Fruit fly (Drosophila melanogaster) whole organism, embryonic: ENCODE data around the gene CG8892.
A peak's percentile ranks its signal among the peaks of the same experiment; 100 is the strongest.

Experiments
- Antp ChIP-seq: fragments of 200-800 bp; sonication (Bioruptor generic); optimal IDR thresholded peaks from 3 replicates; lab custom pipeline; 2016; ENCODE audit warnings: missing biosample characterization, missing genetic modification characterization
- CG10565 ChIP-seq: fragments of 200-800 bp; sonication (Bioruptor generic); optimal IDR thresholded peaks from 3 replicates; lab custom pipeline; 2016; ENCODE audit warnings: missing biosample characterization, mild to moderate bottlenecking, missing genetic modification characterization
- CG1233 ChIP-seq: fragments of 200-800 bp; sonication (Bioruptor generic); optimal IDR thresholded peaks from 4 replicates; lab custom pipeline; 2018; ENCODE audit warnings: missing biosample characterization, mild to moderate bottlenecking, missing genetic modification characterization
- CG12391 ChIP-seq: fragments of 200-800 bp; sonication (Bioruptor generic); optimal IDR thresholded peaks from 3 replicates; lab custom pipeline; 2018; ENCODE audit warnings: missing biosample characterization, mild to moderate bottlenecking, missing genetic modification characterization, moderate library complexity
- CG14014 ChIP-seq: fragments of 200-800 bp; sonication (Bioruptor generic); IDR thresholded peaks from 2 replicates; pipeline ENCODE4 v1.3.6; 2022; ENCODE audit warnings: missing biosample characterization, missing genetic modification characterization
- CG16779 ChIP-seq: fragments of 200-800 bp; sonication (Bioruptor generic); IDR thresholded peaks from 2 replicates; pipeline ENCODE4 v1.3.6; 2022; ENCODE audit warnings: missing biosample characterization, missing genetic modification characterization
- CG17186 ChIP-seq: fragments of 200-800 bp; sonication (Bioruptor generic); optimal IDR thresholded peaks from 3 replicates; lab custom pipeline; 2017; ENCODE audit warnings: missing biosample characterization, missing genetic modification reagents, missing genetic modification characterization
- CG18011 ChIP-seq: fragments of 200-800 bp; sonication (Bioruptor generic); optimal IDR thresholded peaks from 2 replicates; lab custom pipeline; 2017; ENCODE audit warnings: missing biosample characterization, missing genetic modification characterization, mild to moderate bottlenecking, moderate library complexity, missing genotype
- CG1832 ChIP-seq: fragments of 200-800 bp; sonication (Bioruptor generic); optimal IDR thresholded peaks from 2 replicates; lab custom pipeline; 2017; ENCODE audit warnings: missing biosample characterization, mild to moderate bottlenecking, missing genetic modification characterization, inconsistent platforms
- CG3726 ChIP-seq: fragments of 200-800 bp; sonication (Bioruptor generic); IDR thresholded peaks from 3 replicates; pipeline ENCODE4, ENCODE4 v1.3.6; 2022; ENCODE audit warnings: missing biosample characterization, missing genetic modification characterization
- CG4282 ChIP-seq: fragments of 200-800 bp; sonication (Bioruptor generic); optimal IDR thresholded peaks from 2 replicates; lab custom pipeline; 2016; ENCODE audit warnings: missing biosample characterization, missing genetic modification characterization
- CG4424 ChIP-seq: fragments of 200-800 bp; sonication (Bioruptor generic); optimal IDR thresholded peaks from 3 replicates; lab custom pipeline; 2016; ENCODE audit warnings: missing biosample characterization, missing genetic modification characterization
- CG6272 ChIP-seq: fragments of 200-800 bp; sonication (Bioruptor generic); IDR thresholded peaks from 2 replicates; pipeline ENCODE4 v1.3.6; 2022; ENCODE audit warnings: missing biosample characterization, missing genetic modification characterization
- CG6765 ChIP-seq: fragments of 200-800 bp; sonication (Bioruptor generic); optimal IDR thresholded peaks from 3 replicates; lab custom pipeline; 2017; ENCODE audit warnings: missing biosample characterization, mild to moderate bottlenecking, missing genetic modification characterization
- CG6813 ChIP-seq: fragments of 200-800 bp; sonication (Bioruptor generic); optimal IDR thresholded peaks from 2 replicates; lab custom pipeline; 2017; ENCODE audit warnings: missing biosample characterization, missing genetic modification characterization, mild to moderate bottlenecking, moderate library complexity, missing genetic modification reagents
- CG8924 ChIP-seq: fragments of 200-800 bp; optimal IDR thresholded peaks from 3 replicates; lab custom pipeline; 2019; ENCODE audit warnings: missing biosample characterization, mild to moderate bottlenecking, missing genetic modification characterization, moderate library complexity
- CG9876 ChIP-seq: fragments of 200-800 bp; sonication (Bioruptor generic); optimal IDR thresholded peaks from 2 replicates; lab custom pipeline; 2016; ENCODE audit warnings: missing biosample characterization, missing genetic modification characterization
- Camta ChIP-seq: fragments of 200-800 bp; sonication (Bioruptor generic); optimal IDR thresholded peaks from 2 replicates; lab custom pipeline; 2016; ENCODE audit warnings: missing biosample characterization, missing genetic modification characterization
- CoRest ChIP-seq: fragments of 200-800 bp; sonication (Bioruptor generic); optimal IDR thresholded peaks from 3 replicates; lab custom pipeline; 2018; ENCODE audit warnings: missing biosample characterization, mild to moderate bottlenecking, missing genetic modification characterization, moderate library complexity
- Doc2 ChIP-seq: fragments of 200-800 bp; sonication (Bioruptor generic); IDR thresholded peaks from 2 replicates; pipeline ENCODE4 v1.3.6; 2022; ENCODE audit warnings: missing biosample characterization, missing genetic modification characterization
- Doc3 ChIP-seq: fragments of 200-800 bp; sonication (Bioruptor generic); IDR thresholded peaks from 3 replicates; pipeline ENCODE4 v1.3.6; 2022; ENCODE audit warnings: missing biosample characterization, missing genetic modification characterization; ENCODE audit not compliant: partially characterized antibody
- Dref ChIP-seq: fragments of 200-800 bp; sonication (Bioruptor generic); IDR thresholded peaks from 2 replicates; pipeline ENCODE4 v1.3.6; 2022; ENCODE audit warnings: missing biosample characterization, missing genetic modification characterization
- Side ChIP-seq: fragments of 200-800 bp; sonication (Bioruptor generic); optimal IDR thresholded peaks from 2 replicates; lab custom pipeline; 2016; ENCODE audit warnings: missing biosample characterization, missing genetic modification characterization
- YL-1 ChIP-seq: fragments of 200-800 bp; sonication (Bioruptor generic); optimal IDR thresholded peaks from 3 replicates; lab custom pipeline; 2017; ENCODE audit warnings: missing biosample characterization, mild to moderate bottlenecking, missing genetic modification characterization
- ash1 ChIP-seq: fragments of 200-800 bp; sonication (Bioruptor generic); optimal IDR thresholded peaks from 2 replicates; lab custom pipeline; 2018; ENCODE audit warnings: missing biosample characterization, mild to moderate bottlenecking, missing genetic modification characterization
- bab2 ChIP-seq: fragments of 200-800 bp; sonication (Bioruptor generic); optimal IDR thresholded peaks from 2 replicates; lab custom pipeline; 2016; ENCODE audit warnings: missing biosample characterization, missing genetic modification characterization
- cad ChIP-seq: fragments of >200 bp; optimal IDR thresholded peaks from 2 replicates; lab custom pipeline; 2017; ENCODE audit warnings: missing biosample characterization, missing genetic modification characterization
- dan ChIP-seq: fragments of 200-800 bp; sonication (Bioruptor generic); IDR thresholded peaks from 2 replicates; pipeline ENCODE4 v1.3.6; 2022; ENCODE audit warnings: missing biosample characterization, missing genetic modification characterization
- dm ChIP-seq: fragments of 200-800 bp; sonication (Bioruptor generic); optimal IDR thresholded peaks from 3 replicates; lab custom pipeline; 2016; ENCODE audit warnings: missing biosample characterization, missing genetic modification characterization
- dmrt11E ChIP-seq: fragments of 200-800 bp; sonication (Bioruptor generic); optimal IDR thresholded peaks from 3 replicates; lab custom pipeline; 2018; ENCODE audit warnings: missing biosample characterization, mild to moderate bottlenecking, missing genetic modification characterization, moderate library complexity
- esg ChIP-seq: fragments of 200-800 bp; sonication (Bioruptor generic); conservative IDR thresholded peaks from 2 replicates; pipeline ENCODE4 v1.3.6; 2022; ENCODE audit warnings: missing biosample characterization, missing genetic modification characterization
- fd102C ChIP-seq: fragments of 200-800 bp; sonication (Bioruptor generic); optimal IDR thresholded peaks from 2 replicates; lab custom pipeline; 2018; ENCODE audit warnings: missing biosample characterization, mild to moderate bottlenecking, missing genetic modification characterization, moderate library complexity
- fd64A ChIP-seq: fragments of 200-800 bp; sonication (Bioruptor generic); optimal IDR thresholded peaks from 3 replicates; lab custom pipeline; 2018; ENCODE audit warnings: missing biosample characterization, mild to moderate bottlenecking, missing genetic modification characterization
- fru ChIP-seq: fragments of >200 bp; optimal IDR thresholded peaks from 2 replicates; lab custom pipeline; 2017
- fu2 ChIP-seq: fragments of 200-800 bp; sonication (Bioruptor generic); optimal IDR thresholded peaks from 2 replicates; lab custom pipeline; 2016; ENCODE audit warnings: missing biosample characterization, missing genetic modification characterization
- gfzf ChIP-seq: fragments of 200-800 bp; sonication (Bioruptor generic); optimal IDR thresholded peaks from 2 replicates; lab custom pipeline; 2016; ENCODE audit warnings: missing biosample characterization, mild to moderate bottlenecking, missing genetic modification characterization, moderate library complexity
- her ChIP-seq: fragments of 200-800 bp; sonication (Bioruptor generic); optimal IDR thresholded peaks from 2 replicates; lab custom pipeline; 2016; ENCODE audit warnings: missing biosample characterization, missing genetic modification characterization
- insv ChIP-seq, 2 experiments: fragments of 200-800 bp; sonication (Bioruptor generic); optimal IDR thresholded peaks; 3 replicates each; lab custom pipeline; 2016 to 2018; ENCODE audit warnings: missing biosample characterization in 2 of 2, missing genetic modification characterization in 2 of 2
- kni ChIP-seq: fragments of 200-800 bp; sonication (Bioruptor generic); optimal IDR thresholded peaks from 3 replicates; lab custom pipeline; 2017; ENCODE audit warnings: mild to moderate bottlenecking, missing biosample characterization, missing genetic modification reagents, missing genetic modification characterization
- lola ChIP-seq, 3 experiments: fragments of >200 bp in 2 of 3; fragments of 200-800 bp in 1 of 3; sonication (Bioruptor generic) in 1 of 3; optimal IDR thresholded peaks; 2 replicates each; lab custom pipeline; 2017 to 2019; ENCODE audit warnings: missing biosample characterization in 3 of 3, missing genetic modification characterization in 3 of 3, mild to moderate bottlenecking in 1 of 3, moderate library complexity in 1 of 3
- mam ChIP-seq: fragments of 200-800 bp; sonication (Bioruptor generic); optimal IDR thresholded peaks from 3 replicates; lab custom pipeline; 2016; ENCODE audit warnings: missing biosample characterization, missing genetic modification characterization
- mld ChIP-seq: fragments of 200-800 bp; sonication (Bioruptor generic); IDR thresholded peaks from 3 replicates; pipeline ENCODE4 v1.3.6; 2022; ENCODE audit warnings: missing biosample characterization, missing genetic modification characterization; ENCODE audit not compliant: partially characterized antibody
- nom ChIP-seq: fragments of 200-800 bp; sonication (Bioruptor generic); optimal IDR thresholded peaks from 2 replicates; lab custom pipeline; 2017; ENCODE audit warnings: missing biosample characterization, missing genetic modification characterization, mild to moderate bottlenecking, moderate library complexity, missing genetic modification reagents
- sc ChIP-seq, 3 experiments: fragments of >200 bp in 2 of 3; fragments of 200-800 bp in 1 of 3; sonication (Bioruptor generic) in 1 of 3; optimal IDR thresholded peaks; 2 replicates in 2 of 3; 3 replicates in 1 of 3; lab custom pipeline; 2017; ENCODE audit warnings: mild to moderate bottlenecking in 1 of 3, missing biosample characterization in 1 of 3, missing genetic modification characterization in 1 of 3, missing genetic modification reagents in 1 of 3
- slou ChIP-seq: fragments of 200-800 bp; sonication (Bioruptor generic); optimal IDR thresholded peaks from 3 replicates; lab custom pipeline; 2016; ENCODE audit warnings: missing biosample characterization, missing genetic modification characterization
- stc ChIP-seq: fragments of 200-800 bp; sonication (Bioruptor generic); IDR thresholded peaks from 2 replicates; pipeline ENCODE4 v1.3.6; 2022; ENCODE audit warnings: missing biosample characterization, missing genetic modification characterization
- usp ChIP-seq: fragments of >200 bp; optimal IDR thresholded peaks from 2 replicates; lab custom pipeline; 2017; ENCODE audit warnings: missing biosample characterization, missing genetic modification characterization
- zfh1 ChIP-seq: fragments of 200-800 bp; sonication (Bioruptor generic); IDR thresholded peaks from 3 replicates; pipeline ENCODE4 v1.3.6; 2022; ENCODE audit warnings: missing biosample characterization, missing genetic modification characterization

The CG8892 gene

dm6 chr2L:4997401-4998259 lies 16.2 kb upstream of the CG8892 start (continued):
- TF ChIP-seq insv (GFP tag; optimal IDR thresholded peaks at IDR 0.05; lab: Kevin White, UChicago) (peak; percentile 9 to 70), lola (GFP tag; optimal IDR thresholded peaks at IDR 0.05; lab: Kevin White, UChicago) (peak in 1 of 3 experiments; percentile 98), CG10565 (peak; percentile 97), dm (GFP tag; lab: Kevin White, UChicago) (peak; percentile 98), Antp (GFP tag; lab: Kevin White, UChicago) (peak; percentile 99), CG14014 (GFP tag; lab: Robert Waterston, UW) (peak; percentile 99), CG8924 (tag; lab: Kevin White, UChicago) (peak; percentile 99), Camta (GFP tag; lab: Kevin White, UChicago) (peak; percentile 99), CG6765 (peak; percentile 97), CG16779 (GFP tag; lab: Robert Waterston, UW) (peak; percentile 98), nom (GFP tag; lab: Kevin White, UChicago) (peak; percentile 98), usp (GFP tag; lab: Kevin White, UChicago) (no peak), Side (GFP tag; lab: Kevin White, UChicago) (peak; percentile 99), stc (GFP tag; lab: Robert Waterston, UW) (peak; percentile 99), her (peak; percentile 97), mam (GFP tag; lab: Kevin White, UChicago) (peak; percentile 99), CoRest (peak; percentile 99), gfzf (GFP tag; lab: Kevin White, UChicago) (peak; percentile 35), CG12391 (tag; lab: Kevin White, UChicago) (peak; percentile 99), fru (lab: Kevin White, UChicago) (no peak), Dref (no peak; the same call in 1 of the 2 replicates), CG1233 (GFP tag; lab: Kevin White, UChicago) (peak; percentile 99), mld (0 out of 3 replicates have a peak, but pooled peaks have one; percentile 25), ash1 (GFP tag; lab: Kevin White, UChicago) (peak; percentile 93), CG4282 (GFP tag; lab: Kevin White, UChicago) (peak; percentile 99), fd102C (GFP tag; lab: Kevin White, UChicago) (peak; percentile 78), slou (peak; percentile 98), CG3726 (GFP tag; lab: Robert Waterston, UW) (peak; percentile 99), CG18011 (GFP tag; lab: Kevin White, UChicago) (peak; percentile 91), sc (optimal IDR thresholded peaks at IDR 0.05; lab: Kevin White, UChicago) (no peak), sc (GFP tag; optimal IDR thresholded peaks at IDR 0.05; lab: Kevin White, UChicago) (peak; percentile 99), cad (peak; percentile 60), YL-1 (GFP tag; lab: Kevin White, UChicago) (peak; percentile 97), Doc3 (GFP tag; lab: Robert Waterston, UW) (no peak; the same call in 2 of the 3 replicates), fd64A (GFP tag; lab: Kevin White, UChicago) (peak; percentile 98), dmrt11E (tag; lab: Kevin White, UChicago) (peak; percentile 99), CG9876 (GFP tag; lab: Kevin White, UChicago) (peak; percentile 99), zfh1 (GFP tag; lab: Robert Waterston, UW) (peak; percentile 100), dan (GFP tag; lab: Robert Waterston, UW) (peak; percentile 97), CG4424 (GFP tag; lab: Kevin White, UChicago) (peak; percentile 99), CG6272 (GFP tag; lab: Robert Waterston, UW) (peak; percentile 99), CG1832 (GFP tag; lab: Kevin White, UChicago) (peak; percentile 95), fu2 (GFP tag; lab: Kevin White, UChicago) (peak; percentile 99), CG17186 (GFP tag; lab: Kevin White, UChicago) (peak; percentile 97), CG6813 (GFP tag; lab: Kevin White, UChicago) (peak; percentile 99), kni (GFP tag; lab: Kevin White, UChicago) (peak; percentile 96), Doc2 (GFP tag; lab: Robert Waterston, UW) (peak; percentile 98), bab2 (GFP tag; lab: Kevin White, UChicago) (peak; percentile 99), esg (GFP tag; lab: Robert Waterston, UW) (peak; percentile 99)
